Worm (Caenorhabditis elegans): ENCODE measurements around the gene T11G6.5.

Gene T11G6.5

DNA sequence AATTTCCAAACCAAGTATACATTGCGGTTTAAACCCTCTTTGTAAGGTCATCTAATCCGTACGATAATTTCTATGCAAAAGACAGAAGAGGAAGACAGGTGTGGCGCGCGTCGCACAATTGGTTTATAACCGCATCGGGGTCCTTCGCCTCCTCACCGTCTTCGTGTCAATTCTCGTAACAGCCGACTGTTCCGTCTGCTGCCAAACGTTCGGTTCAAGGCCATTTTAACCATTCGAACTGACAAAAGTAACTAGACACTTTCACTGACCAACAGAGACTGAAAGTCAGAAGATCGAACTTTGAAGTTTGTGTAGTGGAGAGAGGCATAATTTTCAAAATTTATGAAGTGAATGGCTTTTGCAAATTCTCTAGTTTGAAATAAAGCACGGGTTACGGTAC lies 26.6 kb downstream of the T11G6.5 start:
- TF ChIP-seq unc-62 (GFP tag; optimal IDR thresholded peaks at IDR 0.05) (no peak), nhr-25 (tag; optimal IDR thresholded peaks at IDR 0.05) (peak; percentile 78), jun-1 (tag; optimal IDR thresholded peaks at IDR 0.05) (no peak), lin-39 (tag; optimal IDR thresholded peaks at IDR 0.05) (no peak), fos-1 (tag; optimal IDR thresholded peaks at IDR 0.05) (no peak), nhr-76 (tag; optimal IDR thresholded peaks at IDR 0.05) (no peak), aly-2 (tag; optimal IDR thresholded peaks at IDR 0.05) (no peak)

DNA sequence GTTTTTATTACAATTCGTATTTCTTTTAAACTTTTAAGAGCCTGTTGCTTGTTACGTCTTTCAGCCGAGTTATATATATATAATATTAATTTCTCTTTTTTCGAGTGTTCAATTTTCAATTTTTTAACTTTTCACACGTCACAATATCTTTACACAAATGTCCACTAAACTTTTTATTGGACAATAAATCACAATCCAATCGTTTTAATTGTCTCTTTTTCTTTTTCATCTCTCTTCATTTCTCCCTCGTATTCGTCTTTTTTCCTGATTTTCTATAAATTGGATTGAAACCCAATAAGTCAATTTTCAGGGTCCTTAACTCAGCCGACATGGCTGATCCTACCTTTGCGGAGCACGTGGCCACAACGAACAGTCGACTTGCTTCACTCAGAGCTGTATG lies 30.5 kb downstream of the T11G6.5 start, which contains the start of gene miz-1:
miz-1 (plus strand) TSS at position 301 of the 400 bp plus-strand sequence.
- TF ChIP-seq nhr-237 (tag; optimal IDR thresholded peaks at IDR 0.05) (no peak), egl-5 (tag; optimal IDR thresholded peaks at IDR 0.05) (peak; percentile 59)

DNA sequence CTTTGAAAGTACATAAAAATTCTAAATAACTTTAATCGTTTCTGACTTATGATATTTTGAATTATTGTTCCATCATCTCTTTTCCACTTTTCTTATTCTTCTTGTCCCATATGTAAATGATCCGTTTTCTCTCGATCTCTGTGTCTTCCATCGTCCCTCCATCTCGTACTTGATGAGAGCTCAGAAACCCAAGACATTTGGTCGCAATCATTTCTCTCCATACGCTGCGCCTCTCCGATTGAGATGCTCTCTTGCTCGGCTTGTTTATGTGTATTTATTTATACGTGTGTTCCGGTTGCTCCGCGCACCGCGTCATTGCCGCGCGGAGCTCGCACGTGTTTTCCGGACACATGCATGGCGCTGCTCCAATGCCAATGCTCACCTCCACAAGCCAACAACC lies 31.2 kb downstream of the T11G6.5 start:
- TF ChIP-seq nhr-23 (tag; optimal IDR thresholded peaks at IDR 0.05) = no peak
- TF ChIP-seq aly-2 (tag; optimal IDR thresholded peaks at IDR 0.05) = no peak
- TF ChIP-seq pha-4 (tag; optimal IDR thresholded peaks at IDR 0.05) = peak; percentile 5
- no peak for TF ChIP-seq elt-2 (tag; optimal IDR thresholded peaks at IDR 0.05)
- TF ChIP-seq pqm-1 (tag; optimal IDR thresholded peaks at IDR 0.05) = no peak
- no peak for TF ChIP-seq nhr-237 (tag; optimal IDR thresholded peaks at IDR 0.05)

DNA sequence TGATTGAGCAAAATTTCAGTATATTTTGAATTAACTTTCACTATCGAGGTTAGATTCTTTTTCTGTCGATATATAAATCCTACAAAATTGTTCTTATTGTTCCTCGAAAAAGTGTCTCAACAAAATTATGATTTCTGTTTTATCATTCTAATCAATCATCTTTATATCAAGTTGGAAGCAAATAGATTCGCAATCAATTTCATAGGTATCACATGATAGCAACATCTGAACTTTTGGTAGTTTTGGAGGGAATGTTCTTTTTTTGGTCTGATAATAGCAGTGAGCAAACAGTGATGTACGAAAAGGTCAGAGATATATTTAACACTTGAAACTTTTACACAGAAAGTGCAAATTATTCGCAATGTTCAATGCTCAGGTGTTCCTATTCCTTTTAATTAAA lies 31.7 kb downstream of the T11G6.5 start:
- TF ChIP-seq ceh-28 (tag; optimal IDR thresholded peaks at IDR 0.05) (no peak), nhr-23 (tag; optimal IDR thresholded peaks at IDR 0.05) (no peak), daf-12 (tag; optimal IDR thresholded peaks at IDR 0.05) (no peak), egl-27 (tag; optimal IDR thresholded peaks at IDR 0.05) (no peak), fkh-10 (GFP tag; optimal IDR thresholded peaks at IDR 0.05) (no peak), nhr-77 (tag; optimal IDR thresholded peaks at IDR 0.05) (no peak), lin-39 (tag; optimal IDR thresholded peaks at IDR 0.05) (no peak), lsy-12 (tag; optimal IDR thresholded peaks at IDR 0.05) (no peak), ceh-9 (tag; optimal IDR thresholded peaks at IDR 0.05) (no peak), pqm-1 (tag; optimal IDR thresholded peaks at IDR 0.05) (peak; percentile 95), skn-1 (tag; optimal IDR thresholded peaks at IDR 0.05) (peak; percentile 7), fkh-2 (tag; optimal IDR thresholded peaks at IDR 0.05) (no peak), snpc-4 (tag; optimal IDR thresholded peaks at IDR 0.05) (no peak), ztf-11 (tag; optimal IDR thresholded peaks at IDR 0.05) (no peak), eor-1 (tag; optimal IDR thresholded peaks at IDR 0.05) (no peak), nfya-1 (tag; optimal IDR thresholded peaks at IDR 0.05; ENCODE audit: insufficient read depth) (no peak), nhr-12 (tag; optimal IDR thresholded peaks at IDR 0.05) (no peak), lin-15B (tag; optimal IDR thresholded peaks at IDR 0.05) (no peak), pha-4 (tag; optimal IDR thresholded peaks at IDR 0.05) (peak; percentile 15), unc-39 (tag; optimal IDR thresholded peaks at IDR 0.05) (no peak), elt-2 (tag; optimal IDR thresholded peaks at IDR 0.05) (peak; percentile 78), R02D3.7 (tag; optimal IDR thresholded peaks at IDR 0.05) (no peak), hmg-11 (tag; optimal IDR thresholded peaks at IDR 0.05) (no peak), nhr-237 (tag; optimal IDR thresholded peaks at IDR 0.05) (no peak), ztf-4 (tag; optimal IDR thresholded peaks at IDR 0.05) (no peak)

DNA sequence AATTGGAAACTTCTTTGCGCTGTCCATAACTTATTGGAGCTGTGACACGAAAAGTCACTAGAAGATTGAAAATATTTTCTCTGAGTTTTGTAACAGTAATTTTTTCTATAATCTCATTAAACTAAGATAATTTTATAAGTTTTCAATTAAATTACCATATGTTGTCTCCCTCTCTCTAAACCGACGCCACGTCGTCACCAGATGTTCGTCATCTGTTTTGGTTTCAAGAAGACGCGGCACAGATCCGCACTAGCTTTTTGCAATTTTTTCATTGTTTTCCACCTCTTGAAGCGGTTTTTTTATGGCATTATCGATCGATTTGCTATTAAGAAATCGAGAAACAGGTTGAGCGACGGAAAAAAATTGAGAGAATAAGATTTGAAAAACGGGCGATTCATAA lies 38.6 kb downstream of the T11G6.5 start:
- TF ChIP-seq nhr-77 (tag; optimal IDR thresholded peaks at IDR 0.05) (no peak), nhr-23 (tag; optimal IDR thresholded peaks at IDR 0.05) (no peak), jun-1 (tag; optimal IDR thresholded peaks at IDR 0.05) (no peak), pha-4 (tag; optimal IDR thresholded peaks at IDR 0.05) (no peak)

DNA sequence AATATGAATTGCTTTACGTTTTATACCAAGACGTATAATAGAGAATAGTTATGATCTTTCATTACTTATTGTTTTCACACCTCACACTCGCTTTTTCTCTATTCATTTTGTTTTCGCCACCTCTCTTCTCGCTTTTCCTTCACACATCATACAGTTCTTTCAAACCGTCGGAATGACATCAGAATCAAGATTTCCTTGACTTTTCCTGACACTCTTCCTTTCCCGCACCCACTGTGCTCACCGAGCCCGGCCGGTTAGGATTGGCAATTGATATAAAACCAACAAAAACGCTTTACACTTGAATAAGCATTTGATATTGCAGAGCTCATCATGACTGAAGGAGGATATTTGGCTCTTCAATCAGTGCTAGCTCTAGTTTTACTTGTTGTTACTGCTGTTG lies 43.2 kb downstream of the T11G6.5 start, which contains the start of gene zipt-2.1:
zipt-2.1 (plus strand) TSS at position 301 of the 400 bp plus-strand sequence.
- TF ChIP-seq snpc-4 (tag; optimal IDR thresholded peaks at IDR 0.05) = no peak
